Worm (Caenorhabditis elegans) whole organism, midembryonic: Measurements from ENCODE around the gene Y39G8B.1.

Experiments used
- cog-1 ChIP-seq: sonication (generic microtip); optimal IDR thresholded peaks from 2 replicates; lab custom pipeline; 2016; ENCODE audit warnings: missing genetic modification characterization, missing compliant biosample characterization
- flt-1 ChIP-seq: fragments of 200-800 bp; sonication (Bioruptor generic); IDR thresholded peaks from 2 replicates; pipeline ENCODE4 v1.3.6; 2022; ENCODE audit warnings: missing genetic modification characterization, missing compliant biosample characterization
- klf-2 ChIP-seq: fragments of 200-800 bp; sonication (Bioruptor generic); conservative IDR thresholded peaks from 2 replicates; pipeline ENCODE4 v1.3.6; 2022; ENCODE audit warnings: missing genetic modification reagents, missing genetic modification characterization, missing compliant biosample characterization
- med-1 ChIP-seq: sonication (generic microtip); optimal IDR thresholded peaks from 2 replicates; lab custom pipeline; 2017; ENCODE audit warnings: missing genetic modification characterization, mild to moderate bottlenecking, missing compliant biosample characterization, antibody characterized with exemption, missing genetic modification reagents; ENCODE audit not compliant: insufficient read depth
- ref-1 ChIP-seq: fragments of 200-800 bp; sonication (Bioruptor generic); conservative IDR thresholded peaks from 2 replicates; pipeline ENCODE4 v1.3.6; 2022; ENCODE audit warnings: missing genetic modification reagents, missing genetic modification characterization, missing compliant biosample characterization
- ztf-23 ChIP-seq: fragments of 200-800 bp; sonication (Bioruptor generic); IDR thresholded peaks from 2 replicates; pipeline ENCODE4 v1.3.6; 2022; ENCODE audit warnings: missing genetic modification reagents, missing genetic modification characterization, missing compliant biosample characterization
- ztf-29 ChIP-seq: fragments of 200-800 bp; sonication (Bioruptor generic); IDR thresholded peaks from 2 replicates; pipeline ENCODE4 v1.3.6; 2022; ENCODE audit warnings: missing genetic modification reagents, missing genetic modification characterization, missing compliant biosample characterization

DNA sequence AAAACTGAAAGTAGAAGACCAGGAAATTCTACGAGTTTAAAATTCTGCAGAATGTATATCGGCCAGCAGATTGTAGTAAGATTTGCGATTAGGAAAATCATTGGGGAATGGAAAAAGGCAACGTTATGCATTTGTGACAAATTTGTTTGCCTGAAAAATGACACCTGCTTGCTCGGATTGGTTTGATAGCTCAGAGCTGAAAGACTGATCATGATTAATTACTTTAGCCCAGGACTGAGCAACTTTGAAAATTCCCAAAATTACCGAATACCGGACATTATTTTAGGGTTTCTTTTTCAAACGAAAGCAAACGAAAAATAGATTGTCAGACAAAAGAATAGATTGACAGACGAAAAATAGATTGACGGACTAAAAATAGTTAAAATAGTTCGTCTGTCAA, 10.9 kb upstream of the Y39G8B.1 start, which contains the start of gene sre-47:
- TF ChIP-seq cog-1 (tag; lab: Kevin White, UChicago) (no peak), ztf-23 (GFP tag; lab: Robert Waterston, UW) (no peak), med-1 (GFP tag; lab: Kevin White, UChicago) (no peak), flt-1 (GFP tag; lab: Robert Waterston, UW) (no peak), ztf-29 (no peak), klf-2 (no peak), ref-1 (GFP tag; lab: Robert Waterston, UW) (no peak)
